Fruit fly (Drosophila melanogaster) whole organism, embryonic: Measurements from ENCODE around the gene Acyp2.
A peak's percentile ranks its signal among the peaks of the same experiment; 100 is the strongest.

ENCODE experiments used
- Abd-B ChIP-seq: fragments of 200-800 bp; sonication (Bioruptor generic); optimal IDR thresholded peaks from 2 replicates; lab custom pipeline; 2018; ENCODE audit warnings: missing biosample characterization, mild to moderate bottlenecking, missing genetic modification characterization, moderate library complexity
- CG10543 ChIP-seq: fragments of 200-800 bp; sonication (Bioruptor generic); optimal IDR thresholded peaks from 3 replicates; lab custom pipeline; 2017; ENCODE audit warnings: missing biosample characterization, mild to moderate bottlenecking, missing genetic modification characterization, moderate library complexity
- CG10979 ChIP-seq: fragments of 200-800 bp; sonication (Bioruptor generic); optimal IDR thresholded peaks from 2 replicates; lab custom pipeline; 2018; ENCODE audit warnings: missing biosample characterization, mild to moderate bottlenecking, missing genetic modification characterization, moderate library complexity
- CG11398 ChIP-seq: fragments of 200-800 bp; sonication (Bioruptor generic); optimal IDR thresholded peaks from 2 replicates; lab custom pipeline; 2016; ENCODE audit warnings: missing biosample characterization, missing genetic modification characterization
- CG11456 ChIP-seq: fragments of 200-800 bp; sonication (Bioruptor generic); IDR thresholded peaks from 3 replicates; pipeline ENCODE4 v1.3.6; 2022; ENCODE audit warnings: missing biosample characterization, missing genetic modification characterization
- CG12659 ChIP-seq: fragments of 200-800 bp; sonication (Bioruptor generic); optimal IDR thresholded peaks from 3 replicates; lab custom pipeline; 2017; ENCODE audit warnings: mild to moderate bottlenecking, missing biosample characterization, missing genetic modification reagents, missing genetic modification characterization
- CG14014 ChIP-seq: fragments of 200-800 bp; sonication (Bioruptor generic); IDR thresholded peaks from 2 replicates; pipeline ENCODE4 v1.3.6; 2022; ENCODE audit warnings: missing biosample characterization, missing genetic modification characterization
- CG15011 ChIP-seq: fragments of 200-800 bp; sonication (Bioruptor generic); optimal IDR thresholded peaks from 3 replicates; lab custom pipeline; 2018; ENCODE audit warnings: missing biosample characterization, mild to moderate bottlenecking, missing genetic modification characterization
- CG17328 ChIP-seq: fragments of 200-800 bp; sonication (Bioruptor generic); IDR thresholded peaks from 2 replicates; pipeline ENCODE4 v1.3.6; 2022; ENCODE audit warnings: missing biosample characterization, missing genetic modification characterization
- CG1832 ChIP-seq: fragments of 200-800 bp; sonication (Bioruptor generic); optimal IDR thresholded peaks from 2 replicates; lab custom pipeline; 2017; ENCODE audit warnings: missing biosample characterization, mild to moderate bottlenecking, missing genetic modification characterization, inconsistent platforms
- CG18764 ChIP-seq: fragments of 200-800 bp; sonication (Bioruptor generic); optimal IDR thresholded peaks from 3 replicates; lab custom pipeline; 2016; ENCODE audit warnings: missing biosample characterization, missing genetic modification characterization
- CG2120 ChIP-seq: fragments of 200-800 bp; sonication (Bioruptor generic); optimal IDR thresholded peaks from 3 replicates; lab custom pipeline; 2016; ENCODE audit warnings: missing biosample characterization, missing genetic modification characterization
- CG34224 ChIP-seq: fragments of 200-800 bp; sonication (Bioruptor generic); IDR thresholded peaks from 3 replicates; pipeline ENCODE4 v1.3.6; 2022; ENCODE audit warnings: missing biosample characterization, missing genetic modification characterization; ENCODE audit not compliant: partially characterized antibody
- CG3838 ChIP-seq: fragments of 200-800 bp; sonication (Bioruptor generic); optimal IDR thresholded peaks from 3 replicates; lab custom pipeline; 2016; ENCODE audit warnings: missing biosample characterization, missing genetic modification characterization
- CG5245 ChIP-seq: fragments of 200-800 bp; sonication (Bioruptor generic); optimal IDR thresholded peaks from 3 replicates; lab custom pipeline; 2016; ENCODE audit warnings: missing biosample characterization, missing genetic modification characterization
- CG6272 ChIP-seq: fragments of 200-800 bp; sonication (Bioruptor generic); IDR thresholded peaks from 2 replicates; pipeline ENCODE4 v1.3.6; 2022; ENCODE audit warnings: missing biosample characterization, missing genetic modification characterization
- CG7357 ChIP-seq: fragments of 200-800 bp; sonication (Bioruptor generic); IDR thresholded peaks from 3 replicates; pipeline ENCODE4 v1.3.6; 2022; ENCODE audit warnings: missing biosample characterization, missing genetic modification characterization
- CG7987 ChIP-seq: fragments of 200-800 bp; sonication (Bioruptor generic); optimal IDR thresholded peaks from 2 replicates; lab custom pipeline; 2018; ENCODE audit warnings: missing biosample characterization, mild to moderate bottlenecking, missing genetic modification characterization, moderate library complexity
- CG9932 ChIP-seq: fragments of 200-800 bp; sonication (Bioruptor generic); IDR thresholded peaks from 2 replicates; pipeline ENCODE4 v1.3.6; 2022; ENCODE audit warnings: missing biosample characterization, missing genetic modification characterization
- CTCF ChIP-seq: fragments of 200-800 bp; sonication (Bioruptor generic); optimal IDR thresholded peaks from 2 replicates; lab custom pipeline; 2017; ENCODE audit warnings: missing biosample characterization, mild to moderate bottlenecking, missing genetic modification characterization, moderate library complexity
- CoRest ChIP-seq: fragments of 200-800 bp; sonication (Bioruptor generic); optimal IDR thresholded peaks from 3 replicates; lab custom pipeline; 2018; ENCODE audit warnings: missing biosample characterization, mild to moderate bottlenecking, missing genetic modification characterization, moderate library complexity
- CrebB ChIP-seq: fragments of 200-800 bp; sonication (Bioruptor generic); optimal IDR thresholded peaks from 3 replicates; lab custom pipeline; 2018; ENCODE audit warnings: missing biosample characterization, mild to moderate bottlenecking, missing genetic modification characterization
- D ChIP-seq, 2 experiments: fragments of 200-800 bp in 1 of 2; fragments of >200 bp in 1 of 2; sonication (Bioruptor generic) in 1 of 2; optimal IDR thresholded peaks; 2 replicates in 1 of 2; 3 replicates in 1 of 2; lab custom pipeline; 2017; ENCODE audit warnings: mild to moderate bottlenecking in 1 of 2, missing biosample characterization in 1 of 2, missing genetic modification characterization in 1 of 2, missing genetic modification reagents in 1 of 2
- Dad ChIP-seq: fragments of 200-800 bp; sonication (Bioruptor generic); optimal IDR thresholded peaks from 3 replicates; lab custom pipeline; 2016; ENCODE audit warnings: missing biosample characterization, missing genetic modification characterization
- Deaf1 ChIP-seq: fragments of 200-800 bp; optimal IDR thresholded peaks from 3 replicates; lab custom pipeline; 2019; ENCODE audit warnings: missing biosample characterization, mild to moderate bottlenecking, missing genetic modification characterization, moderate library complexity
- ERR ChIP-seq: fragments of 200-800 bp; sonication (Bioruptor generic); optimal IDR thresholded peaks from 2 replicates; lab custom pipeline; 2016; ENCODE audit warnings: missing biosample characterization, missing genetic modification characterization
- Ets97D ChIP-seq: fragments of 200-800 bp; sonication (Bioruptor generic); optimal IDR thresholded peaks from 3 replicates; lab custom pipeline; 2016; ENCODE audit warnings: missing biosample characterization, missing genetic modification characterization
- Mes4 ChIP-seq: fragments of 200-800 bp; sonication (Bioruptor generic); optimal IDR thresholded peaks from 2 replicates; lab custom pipeline; 2016; ENCODE audit warnings: missing biosample characterization, missing genetic modification characterization
- NC2α ChIP-seq: fragments of 200-800 bp; sonication (Bioruptor generic); optimal IDR thresholded peaks from 2 replicates; lab custom pipeline; 2016; ENCODE audit warnings: missing biosample characterization, missing genetic modification characterization
- NFAT ChIP-seq: fragments of 200-800 bp; sonication (Bioruptor generic); IDR thresholded peaks from 2 replicates; pipeline ENCODE4 v1.3.6; 2022; ENCODE audit warnings: missing biosample characterization, missing genetic modification characterization
- Nf-YB ChIP-seq: fragments of 200-800 bp; sonication (Bioruptor generic); optimal IDR thresholded peaks from 3 replicates; lab custom pipeline; 2019; ENCODE audit warnings: missing biosample characterization, mild to moderate bottlenecking, missing genetic modification characterization, moderate library complexity
- Poxn ChIP-seq: fragments of 200-800 bp; sonication (Bioruptor generic); IDR thresholded peaks from 2 replicates; pipeline ENCODE4 v1.3.6; 2022; ENCODE audit warnings: missing biosample characterization, missing genetic modification characterization
- Rx ChIP-seq: fragments of 200-800 bp; sonication (Bioruptor generic); IDR thresholded peaks from 2 replicates; pipeline ENCODE4 v1.3.6; 2022; ENCODE audit warnings: missing biosample characterization, missing genetic modification characterization
- Six4 ChIP-seq: fragments of 200-800 bp; sonication (Bioruptor generic); optimal IDR thresholded peaks from 2 replicates; lab custom pipeline; 2016; ENCODE audit warnings: missing biosample characterization, missing genetic modification characterization
- aop ChIP-seq: fragments of 200-800 bp; sonication (Bioruptor generic); IDR thresholded peaks from 2 replicates; pipeline ENCODE4 v1.3.6; 2022; ENCODE audit warnings: missing biosample characterization, missing genetic modification characterization
- bcd ChIP-seq: fragments of 200-800 bp; sonication (Bioruptor generic); optimal IDR thresholded peaks from 2 replicates; lab custom pipeline; 2017; ENCODE audit warnings: missing biosample characterization, mild to moderate bottlenecking, missing genetic modification characterization
- cato ChIP-seq: fragments of 200-800 bp; sonication (Bioruptor generic); optimal IDR thresholded peaks from 2 replicates; lab custom pipeline; 2016; ENCODE audit warnings: missing biosample characterization, missing genetic modification characterization, borderline replicate concordance
- gt ChIP-seq: fragments of 200-800 bp; sonication (Bioruptor generic); IDR thresholded peaks from 2 replicates; pipeline ENCODE4 v1.3.6; 2022; ENCODE audit warnings: missing biosample characterization, missing genetic modification characterization
- knrl ChIP-seq: fragments of 200-800 bp; sonication (Bioruptor generic); IDR thresholded peaks from 3 replicates; pipeline ENCODE4 v1.3.6; 2022; ENCODE audit warnings: missing biosample characterization, missing genetic modification characterization; ENCODE audit not compliant: partially characterized antibody
- nerfin-1 ChIP-seq: fragments of 200-800 bp; sonication (Bioruptor generic); optimal IDR thresholded peaks from 3 replicates; lab custom pipeline; 2019; ENCODE audit warnings: missing biosample characterization, mild to moderate bottlenecking, missing genetic modification characterization, moderate library complexity
- pita ChIP-seq: fragments of 200-800 bp; sonication (Bioruptor generic); optimal IDR thresholded peaks from 2 replicates; lab custom pipeline; 2017; ENCODE audit warnings: missing biosample characterization, mild to moderate bottlenecking, missing genetic modification characterization
- sc ChIP-seq, 3 experiments: fragments of >200 bp in 2 of 3; fragments of 200-800 bp in 1 of 3; sonication (Bioruptor generic) in 1 of 3; optimal IDR thresholded peaks; 2 replicates in 2 of 3; 3 replicates in 1 of 3; lab custom pipeline; 2017; ENCODE audit warnings: mild to moderate bottlenecking in 1 of 3, missing biosample characterization in 1 of 3, missing genetic modification characterization in 1 of 3, missing genetic modification reagents in 1 of 3
- seq ChIP-seq: fragments of 200-800 bp; sonication (Bioruptor generic); IDR thresholded peaks from 2 replicates; pipeline ENCODE4 v1.3.6; 2022; ENCODE audit warnings: missing biosample characterization, missing genetic modification characterization
- tll ChIP-seq, 2 experiments: fragments of 200-800 bp in 1 of 2; fragments of >200 bp in 1 of 2; sonication (Bioruptor generic) in 1 of 2; optimal IDR thresholded peaks; 2 replicates each; lab custom pipeline; 2017 to 2019; ENCODE audit warnings: missing biosample characterization in 2 of 2, missing genetic modification characterization in 2 of 2, mild to moderate bottlenecking in 1 of 2, moderate library complexity in 1 of 2
- twi ChIP-seq: fragments of 200-800 bp; optimal IDR thresholded peaks from 2 replicates; lab custom pipeline; 2019; ENCODE audit warnings: missing biosample characterization, mild to moderate bottlenecking, missing genetic modification characterization, moderate library complexity
- z ChIP-seq: fragments of 200-800 bp; sonication (Bioruptor generic); IDR thresholded peaks from 3 replicates; pipeline ENCODE4 v1.3.6; 2022; ENCODE audit warnings: missing biosample characterization, missing genetic modification characterization

The Acyp2 gene

DNA sequence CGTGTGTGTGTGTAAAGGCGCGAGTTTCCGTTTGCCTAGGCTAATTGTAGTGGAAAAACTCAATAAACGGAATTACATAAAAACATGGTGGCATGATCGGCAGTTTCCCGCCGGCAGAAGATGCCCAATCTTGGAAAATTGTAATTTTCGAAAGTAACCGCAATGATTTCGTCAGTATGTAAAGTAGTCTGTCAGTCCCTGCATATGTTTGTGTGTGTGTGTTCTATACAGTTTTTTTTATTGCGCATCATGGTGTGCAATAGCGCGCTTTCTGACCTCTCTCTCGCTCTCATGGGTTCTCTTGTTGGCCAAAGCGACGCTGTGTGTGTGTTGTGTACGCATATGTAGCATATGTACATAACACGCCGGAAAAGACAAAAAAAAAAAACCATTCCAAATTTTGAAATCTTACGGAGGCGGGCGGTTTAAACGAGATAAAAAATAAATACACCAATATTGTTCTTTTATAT lies 1.8 kb downstream of the Acyp2 start (continued):
- peak; percentile 39 for TF ChIP-seq CG11398
- peak; percentile 47 for TF ChIP-seq Mes4 (GFP tag; lab: Kevin White, UChicago)
- no peak for TF ChIP-seq CG34224
- TF ChIP-seq pita (GFP tag; lab: Kevin White, UChicago) = no peak
- peak; percentile 69; the same call in 1 of the 2 replicates for TF ChIP-seq CG14014 (GFP tag; lab: Robert Waterston, UW)
- no peak for TF ChIP-seq CG6272 (GFP tag; lab: Robert Waterston, UW)
- TF ChIP-seq CG5245 (GFP tag; lab: Kevin White, UChicago) = no peak
- peak; percentile 50 for TF ChIP-seq CG1832 (GFP tag; lab: Kevin White, UChicago)
- TF ChIP-seq Six4 (GFP tag; lab: Kevin White, UChicago) = no peak
- TF ChIP-seq Abd-B = peak; percentile 5
- TF ChIP-seq D (optimal IDR thresholded peaks at IDR 0.05; lab: Kevin White, UChicago) = no peak
- peak; percentile 5 for TF ChIP-seq D (GFP tag; optimal IDR thresholded peaks at IDR 0.05; lab: Kevin White, UChicago)
- TF ChIP-seq CG10979 (tag; lab: Kevin White, UChicago) = peak; percentile 7
- peak; percentile 30 for TF ChIP-seq CG18764 (GFP tag; lab: Kevin White, UChicago)
- peak; percentile 15 for TF ChIP-seq CoRest (tag; lab: Kevin White, UChicago)
- TF ChIP-seq NC2α = peak; percentile 61
- no peak for TF ChIP-seq CG17328 (GFP tag; lab: Robert Waterston, UW)
- TF ChIP-seq CG15011 (GFP tag; lab: Kevin White, UChicago) = peak; percentile 23
- TF ChIP-seq Rx (GFP tag; lab: Robert Waterston, UW) = no peak
- TF ChIP-seq z (GFP tag; lab: Robert Waterston, UW) = no peak
- peak; percentile 34; the same call in 1 of the 2 replicates for TF ChIP-seq CG9932 (GFP tag; lab: Robert Waterston, UW)
- TF ChIP-seq CG7357 (GFP tag; lab: Robert Waterston, UW) = no peak
- TF ChIP-seq CG3838 (GFP tag; lab: Kevin White, UChicago) = peak; percentile 41
- peak; percentile 14 for TF ChIP-seq bcd
- TF ChIP-seq aop = no peak
- TF ChIP-seq cato = no peak

DNA sequence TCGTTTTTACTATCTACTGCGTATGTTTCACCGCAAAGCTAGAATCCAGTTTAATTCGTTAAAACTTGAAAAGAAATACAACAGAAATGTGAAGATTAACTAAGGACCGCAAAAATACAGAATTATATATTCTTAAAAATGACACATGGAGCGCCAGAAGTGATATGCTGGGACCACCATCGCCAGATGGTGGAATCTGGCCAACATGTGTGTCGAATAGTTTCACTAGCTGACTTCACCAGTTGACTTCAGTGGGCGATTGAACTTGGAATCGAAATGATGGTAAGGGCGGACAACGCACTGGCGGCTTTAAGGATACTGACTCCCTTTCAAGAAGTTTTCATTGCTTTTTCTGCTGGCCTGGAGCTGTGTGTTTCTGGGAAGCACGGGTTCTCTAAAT lies 9.5 kb downstream of the Acyp2 start, which contains the start of gene CG9593:
Gene CG9593 (plus strand): TSS at position 270 of the 400 bp plus-strand sequence.
- TF ChIP-seq twi (tag; lab: Kevin White, UChicago) (peak; percentile 94), CG10543 (GFP tag; lab: Kevin White, UChicago) (no peak), CG11456 (no peak)
- TF ChIP-seq, all 482 proteins: peak for 1

DNA sequence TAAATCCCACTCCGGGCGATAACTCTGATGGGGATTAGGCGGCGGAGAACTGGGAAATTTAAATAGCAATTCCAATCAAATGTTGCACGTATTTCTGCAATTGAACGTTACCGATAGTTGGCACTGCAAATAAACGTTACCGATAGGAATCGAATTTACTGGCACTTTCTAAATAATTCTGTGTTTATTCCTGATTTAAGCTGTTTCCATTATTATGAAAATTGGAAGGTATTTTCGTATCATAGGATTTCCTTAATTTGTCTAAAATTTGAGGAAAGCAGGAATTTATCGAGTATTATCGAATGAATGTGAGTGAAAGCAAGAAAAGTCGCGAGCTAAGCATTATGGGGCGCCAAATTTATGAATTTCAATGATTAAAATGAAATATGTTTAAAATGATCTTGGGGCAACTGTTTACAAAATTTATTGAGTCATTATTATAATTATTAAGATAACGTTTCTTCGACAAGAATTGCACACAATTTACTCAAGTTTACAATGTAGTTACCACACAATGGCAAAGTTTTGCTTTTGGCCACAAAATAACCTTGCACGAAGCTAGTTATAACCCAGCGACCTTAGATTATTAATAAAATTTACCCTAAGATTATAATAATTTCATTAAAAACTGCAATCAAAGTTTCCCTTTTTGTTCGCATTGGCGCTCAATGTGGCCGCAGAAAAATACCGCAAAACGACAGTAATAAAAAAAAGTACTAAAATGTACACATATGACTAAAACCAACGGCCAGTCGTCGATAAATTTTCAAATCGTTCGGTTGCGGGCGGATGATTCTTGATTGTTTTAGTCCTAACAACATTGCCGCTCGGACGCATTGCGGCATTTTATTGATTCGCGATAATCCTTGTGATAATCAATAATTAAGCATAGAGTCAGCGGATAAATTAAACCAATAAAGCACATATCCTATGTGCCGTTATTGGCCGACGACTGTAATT lies 11.3 kb downstream of the Acyp2 start, which contains the start of gene alpha-Man-IIb:
Gene alpha-Man-IIb (plus strand): TSS at position 747 of the 960 bp plus-strand sequence.
- no peak for TF ChIP-seq sc (optimal IDR thresholded peaks at IDR 0.05; lab: Kevin White, UChicago)
- no peak for TF ChIP-seq sc (GFP tag; optimal IDR thresholded peaks at IDR 0.05; lab: Kevin White, UChicago)
- peak; percentile 17 for TF ChIP-seq Nf-YB
- peak; percentile 34 for TF ChIP-seq CG7987
- TF ChIP-seq ERR (GFP tag; lab: Kevin White, UChicago) = no peak
- peak; percentile 83; the same call in 2 of the 3 replicates for TF ChIP-seq knrl (GFP tag; lab: Robert Waterston, UW)
- TF ChIP-seq CoRest (tag; lab: Kevin White, UChicago) = peak; percentile 34
- TF ChIP-seq NFAT (GFP tag; lab: Robert Waterston, UW) = peak; percentile 24; the same call in 1 of the 2 replicates
- TF ChIP-seq gt (GFP tag; lab: Robert Waterston, UW) = no peak
- peak; percentile 36 for TF ChIP-seq nerfin-1 (tag; lab: Kevin White, UChicago)
- TF ChIP-seq CTCF (GFP tag; lab: Kevin White, UChicago) = peak; percentile 96
- TF ChIP-seq CG12659 (GFP tag; lab: Kevin White, UChicago) = peak; percentile 77
- TF ChIP-seq CG2120 (GFP tag; lab: Kevin White, UChicago) = peak; percentile 9
- TF ChIP-seq Dad (GFP tag; lab: Kevin White, UChicago) = no peak
- TF ChIP-seq Deaf1 (tag; lab: Kevin White, UChicago) = peak; percentile 60
- no peak for TF ChIP-seq Poxn (GFP tag; lab: Robert Waterston, UW)
- peak; percentile 71 for TF ChIP-seq Abd-B
- peak; percentile 35 for TF ChIP-seq Ets97D
- no peak for TF ChIP-seq tll (GFP tag; optimal IDR thresholded peaks at IDR 0.05; lab: Kevin White, UChicago)
- TF ChIP-seq seq (GFP tag; lab: Robert Waterston, UW) = no peak
- peak; percentile 19 for TF ChIP-seq CrebB (tag; lab: Kevin White, UChicago)
